Worm (Caenorhabditis elegans) whole organism, late embryonic: Measurements from ENCODE around the gene abu-2.

ENCODE experiments used
- ama-1 ChIP-seq: fragments of 150-350 bp; optimal IDR thresholded peaks from 2 replicates; lab custom pipeline; 2014
- ceh-34 ChIP-seq: sonication (generic microtip); optimal IDR thresholded peaks from 2 replicates; lab custom pipeline; 2016; ENCODE audit warnings: mild to moderate bottlenecking, missing genetic modification characterization, missing compliant biosample characterization
- gmeb-2 ChIP-seq: sonication (generic microtip); optimal IDR thresholded peaks from 2 replicates; lab custom pipeline; 2016; ENCODE audit warnings: missing genetic modification characterization, inconsistent platforms, missing compliant biosample characterization
- hlh-15 ChIP-seq: sonication (generic microtip); optimal IDR thresholded peaks from 2 replicates; lab custom pipeline; 2016; ENCODE audit warnings: missing genetic modification characterization, missing compliant biosample characterization
- lim-6 ChIP-seq: sonication (generic microtip); optimal IDR thresholded peaks from 2 replicates; lab custom pipeline; 2016; ENCODE audit warnings: missing genetic modification characterization, missing compliant biosample characterization
- nhr-11 ChIP-seq: fragments of 150-350 bp; optimal IDR thresholded peaks from 2 replicates; lab custom pipeline; 2014; ENCODE audit warnings: missing biosample characterization, missing genetic modification characterization
- unc-86 ChIP-seq: sonication (generic microtip); optimal IDR thresholded peaks from 2 replicates; lab custom pipeline; 2016; ENCODE audit warnings: missing genetic modification characterization, missing compliant biosample characterization

DNA sequence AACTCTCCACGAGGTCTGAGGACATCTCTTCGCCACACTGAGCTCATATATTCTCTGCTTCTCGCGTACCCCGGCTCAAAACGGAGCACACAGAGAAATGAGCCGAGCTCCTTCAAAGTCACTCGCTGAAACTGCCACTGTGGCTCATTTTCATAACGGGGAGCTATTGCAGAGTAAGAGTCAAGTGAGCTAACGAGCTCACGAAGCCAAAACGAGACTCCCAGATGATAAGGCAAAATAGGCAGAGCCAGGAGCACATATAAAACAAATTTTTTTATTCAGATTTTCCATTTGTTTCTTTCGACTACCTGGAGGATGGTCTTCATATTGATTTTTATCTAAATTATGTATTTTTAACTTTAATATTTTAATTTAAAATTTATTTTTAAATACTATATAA lies 14.1 kb upstream of the abu-2 start, which contains the start of gene F19G12.3:
- TF ChIP-seq gmeb-2 (tag; lab: Kevin White, UChicago) (no peak), hlh-15 (tag; lab: Kevin White, UChicago) (no peak), ama-1 (lab: Kevin White, UChicago) (no peak), unc-86 (tag; lab: Kevin White, UChicago) (no peak), ceh-34 (tag; lab: Kevin White, UChicago) (no peak), lim-6 (tag; lab: Kevin White, UChicago) (no peak), nhr-11 (tag; lab: Kevin White, UChicago) (no peak)
